Worm (Caenorhabditis elegans) whole organism, early embryonic: Measurements from ENCODE around the gene srv-3.

ENCODE experiments used
- B0310.2 ChIP-seq: sonication (generic microtip); optimal IDR thresholded peaks from 2 replicates; lab custom pipeline; 2016; ENCODE audit warnings: mild to moderate bottlenecking, missing genetic modification characterization, missing compliant biosample characterization
- F13C5.2 ChIP-seq: sonication (generic microtip); optimal IDR thresholded peaks from 2 replicates; lab custom pipeline; 2017; ENCODE audit warnings: mild to moderate bottlenecking, missing genetic modification characterization, inconsistent platforms, missing compliant biosample characterization
- aly-1 ChIP-seq: sonication (generic microtip); optimal IDR thresholded peaks from 2 replicates; lab custom pipeline; 2016; ENCODE audit warnings: missing genetic modification characterization, missing compliant biosample characterization
- ama-1 ChIP-seq: fragments of 150-350 bp; optimal IDR thresholded peaks from 2 replicates; lab custom pipeline; 2014
- ceh-13 ChIP-seq: fragments of 200-800 bp; sonication (Bioruptor generic); optimal IDR thresholded peaks from 2 replicates; lab custom pipeline; 2018; ENCODE audit warnings: mild to moderate bottlenecking, missing genetic modification characterization, missing compliant biosample characterization
- ceh-36 ChIP-seq: sonication (generic microtip); optimal IDR thresholded peaks from 2 replicates; lab custom pipeline; 2016; ENCODE audit warnings: missing genetic modification characterization, inconsistent platforms, missing compliant biosample characterization
- ets-7 ChIP-seq: sonication (generic microtip); optimal IDR thresholded peaks from 2 replicates; lab custom pipeline; 2016; ENCODE audit warnings: missing genotype, missing genetic modification characterization, missing compliant biosample characterization
- flt-1 ChIP-seq: fragments of 200-800 bp; sonication (Bioruptor generic); IDR thresholded peaks from 2 replicates; pipeline ENCODE4 v1.3.6; 2022; ENCODE audit warnings: missing genetic modification characterization, missing compliant biosample characterization
- hmbx-1 ChIP-seq: sonication (generic microtip); optimal IDR thresholded peaks from 2 replicates; lab custom pipeline; 2016; ENCODE audit warnings: mild to moderate bottlenecking, missing genetic modification characterization, missing compliant biosample characterization
- hmg-4 ChIP-seq: fragments of 200-800 bp; sonication (Bioruptor generic); optimal IDR thresholded peaks from 2 replicates; lab custom pipeline; 2018; ENCODE audit warnings: mild to moderate bottlenecking, missing genetic modification characterization, missing compliant biosample characterization
- hnd-1 ChIP-seq: sonication (generic microtip); optimal IDR thresholded peaks from 2 replicates; lab custom pipeline; 2016; ENCODE audit warnings: missing genetic modification characterization, missing compliant biosample characterization
- pes-1 ChIP-seq: fragments of 200-800 bp; sonication (Bioruptor generic); IDR thresholded peaks from 2 replicates; pipeline ENCODE4 v1.3.6; 2022; ENCODE audit warnings: missing genetic modification reagents, missing genetic modification characterization, missing compliant biosample characterization
- scrt-1 ChIP-seq: fragments of 200-800 bp; sonication (Bioruptor generic); IDR thresholded peaks from 2 replicates; pipeline ENCODE4 v1.3.6; 2022; ENCODE audit warnings: missing genetic modification characterization, missing compliant biosample characterization
- sea-1 ChIP-seq: fragments of 200-800 bp; sonication (Bioruptor generic); conservative IDR thresholded peaks from 2 replicates; pipeline ENCODE4 v1.3.6; 2022; ENCODE audit warnings: missing genetic modification characterization, missing compliant biosample characterization
- tbx-11 ChIP-seq: fragments of 200-800 bp; sonication (Bioruptor generic); IDR thresholded peaks from 2 replicates; pipeline ENCODE4 v1.3.6; 2022; ENCODE audit warnings: missing genetic modification characterization, missing compliant biosample characterization
- tbx-37 ChIP-seq: fragments of 200-800 bp; sonication (Bioruptor generic); conservative IDR thresholded peaks from 2 replicates; pipeline ENCODE4 v1.3.6; 2022; ENCODE audit warnings: missing genetic modification reagents, missing genetic modification characterization, missing compliant biosample characterization
- tra-4 ChIP-seq: sonication (generic microtip); optimal IDR thresholded peaks from 2 replicates; lab custom pipeline; 2017; ENCODE audit warnings: missing genetic modification characterization, missing compliant biosample characterization

srv-3 gene

DNA sequence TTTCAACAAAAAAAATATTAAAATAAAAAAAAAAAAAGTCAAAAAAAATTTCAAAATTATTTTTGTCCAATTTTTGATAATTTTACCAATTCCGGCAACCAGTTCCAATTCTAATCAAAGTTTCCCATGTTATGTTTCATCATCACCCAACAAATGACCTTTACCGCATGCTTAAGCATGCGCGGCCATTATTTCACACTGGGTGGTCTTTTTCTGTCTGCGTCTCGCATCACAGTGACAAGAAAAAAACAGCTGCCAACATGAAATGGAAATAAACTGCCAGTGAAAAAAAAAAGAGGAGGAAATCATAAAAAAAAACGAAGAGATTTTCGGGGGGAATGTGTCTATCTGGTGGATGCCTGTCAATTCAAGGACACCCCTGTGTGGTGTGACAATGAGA lies 42.4 kb downstream of the srv-3 start:
- TF ChIP-seq tbx-37 (no peak), hmbx-1 (tag; lab: Kevin White, UChicago) (no peak), ceh-13 (GFP tag; lab: Kevin White, UChicago) (no peak), tbx-11 (no peak), sea-1 (GFP tag; lab: Robert Waterston, UW) (no peak), hnd-1 (tag; lab: Kevin White, UChicago) (no peak), hmg-4 (GFP tag; lab: Kevin White, UChicago) (no peak), scrt-1 (GFP tag; lab: Robert Waterston, UW) (no peak), B0310.2 (tag; lab: Kevin White, UChicago) (no peak), tra-4 (tag; lab: Kevin White, UChicago) (no peak), flt-1 (GFP tag; lab: Robert Waterston, UW) (no peak), ets-7 (no peak), aly-1 (no peak), F13C5.2 (no peak), ama-1 (no peak), pes-1 (GFP tag; lab: Robert Waterston, UW) (no peak), ceh-36 (tag; lab: Kevin White, UChicago) (no peak)

- TF ChIP-seq ets-7 (no peak), ceh-36 (tag; lab: Kevin White, UChicago) (peak; percentile 71)
Measured at ce11 chrV:19664574-19664973, 44.2 kb downstream of the srv-3 start.
